Worm (Caenorhabditis elegans): ENCODE results near the gene irld-2.

irld-2 gene

DNA sequence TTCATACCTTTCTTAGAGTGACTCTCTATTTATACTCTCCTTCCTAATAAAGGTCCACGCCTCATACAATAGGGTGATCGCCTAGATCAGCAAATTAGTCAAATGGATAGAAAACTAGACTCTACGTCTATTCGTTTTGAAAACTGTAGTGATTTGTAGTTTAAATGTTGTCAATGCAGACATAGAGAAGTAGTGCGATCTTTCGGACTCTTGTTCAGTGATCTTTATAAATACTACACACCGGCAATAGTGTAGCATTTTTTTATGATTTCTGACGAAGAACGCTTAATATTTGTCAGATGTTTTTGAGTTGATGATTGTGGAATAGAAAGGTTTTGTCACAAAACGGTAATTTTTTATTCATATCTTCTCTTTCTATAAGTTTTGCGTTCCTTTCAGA, 16.4 kb upstream of the irld-2 start:
- TF ChIP-seq tbx-11 (GFP tag; IDR thresholded peaks at IDR 0.05) (no peak), ama-1 (optimal IDR thresholded peaks at IDR 0.05) (no peak), ets-7 (tag; optimal IDR thresholded peaks at IDR 0.05) (no peak), B0310.2 (tag; optimal IDR thresholded peaks at IDR 0.05) (no peak), sea-1 (GFP tag; conservative IDR thresholded peaks at IDR 0.05) (no peak), scrt-1 (GFP tag; IDR thresholded peaks at IDR 0.05) (no peak), flt-1 (GFP tag; IDR thresholded peaks at IDR 0.05) (no peak), hmg-4 (GFP tag; optimal IDR thresholded peaks at IDR 0.05) (no peak), F13C5.2 (tag; optimal IDR thresholded peaks at IDR 0.05) (no peak), ceh-13 (GFP tag; optimal IDR thresholded peaks at IDR 0.05) (no peak), tra-4 (tag; optimal IDR thresholded peaks at IDR 0.05) (no peak), tbx-37 (GFP tag; conservative IDR thresholded peaks at IDR 0.05) (no peak), ceh-36 (tag; optimal IDR thresholded peaks at IDR 0.05) (no peak), pes-1 (GFP tag; IDR thresholded peaks at IDR 0.05) (no peak)

DNA sequence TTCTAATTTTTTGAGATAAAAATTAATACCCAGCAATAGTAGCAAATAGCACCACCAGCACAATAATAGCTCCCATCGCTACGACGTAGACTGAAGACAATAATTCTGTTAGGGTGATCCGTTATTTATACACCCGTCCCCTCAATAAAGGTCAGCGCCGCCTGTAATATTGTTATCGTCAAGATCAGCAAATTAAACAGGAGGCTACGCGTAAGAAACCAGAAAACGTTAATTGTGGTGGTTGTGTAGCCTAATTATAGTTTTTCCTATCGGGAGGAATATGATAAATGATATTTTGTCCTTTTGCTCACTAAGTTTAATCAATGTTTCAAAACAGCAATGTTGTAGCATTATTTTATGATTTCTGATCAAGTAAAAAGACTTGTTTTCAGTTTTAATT, 14.7 kb upstream of the irld-2 start, which contains the start of the genes cyp-13B1 and C29F7.1:
Gene cyp-13B1 (minus strand): TSS at position 101 of the 400 bp plus-strand sequence.
Gene C29F7.1 (plus strand): TSS at position 394 of the 400 bp plus-strand sequence.
- TF ChIP-seq scrt-1 (GFP tag; IDR thresholded peaks at IDR 0.05) (no peak), aly-1 (tag; optimal IDR thresholded peaks at IDR 0.05) (no peak), hmg-4 (GFP tag; optimal IDR thresholded peaks at IDR 0.05) (no peak)

DNA sequence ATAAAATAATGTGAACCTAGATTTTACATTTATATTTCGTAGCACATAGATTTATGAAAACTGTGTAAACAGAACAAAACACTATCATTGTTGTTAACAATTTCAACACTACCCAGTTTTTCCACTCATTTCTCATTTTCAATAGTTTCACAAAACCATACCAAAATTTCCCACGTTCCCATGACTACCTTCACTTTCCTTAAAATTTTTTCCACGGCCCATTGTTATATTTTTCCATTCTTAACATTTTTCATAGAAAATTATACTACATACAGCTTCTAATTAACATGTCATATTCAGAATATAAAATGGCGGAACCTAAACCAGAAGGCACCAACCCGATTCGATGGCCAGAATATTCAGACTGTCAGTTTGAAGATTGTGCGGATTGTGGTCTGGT, 6.9 kb upstream of the irld-2 start, which contains the start of gene F02C12.1:
Gene F02C12.1 (plus strand): TSS at position 301 of the 400 bp plus-strand sequence.
- TF ChIP-seq ets-7 (tag; optimal IDR thresholded peaks at IDR 0.05) = no peak
- TF ChIP-seq tbx-37 (GFP tag; conservative IDR thresholded peaks at IDR 0.05) = no peak

DNA sequence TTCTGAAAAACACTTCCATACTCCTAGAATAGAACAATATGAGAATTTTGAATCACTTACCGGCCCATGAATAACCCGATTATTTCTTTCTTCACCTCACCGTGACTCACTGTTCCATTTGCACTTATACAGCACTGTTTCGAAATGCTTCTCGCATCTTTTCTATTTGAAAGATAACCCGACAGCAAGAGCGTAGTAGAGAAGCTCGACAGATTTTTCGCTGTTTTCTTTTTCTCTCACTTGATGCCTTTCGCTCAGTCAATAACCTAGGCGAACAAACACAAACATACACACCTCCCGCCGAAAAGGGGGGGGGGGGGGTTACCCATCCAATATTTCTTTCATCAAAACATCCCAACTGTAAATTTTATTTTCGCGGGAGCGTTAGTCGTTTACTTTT, 6.4 kb upstream of the irld-2 start:
- TF ChIP-seq ceh-36 (tag; optimal IDR thresholded peaks at IDR 0.05) (no peak), hmg-4 (GFP tag; optimal IDR thresholded peaks at IDR 0.05) (no peak), sea-1 (GFP tag; conservative IDR thresholded peaks at IDR 0.05) (no peak), B0310.2 (tag; optimal IDR thresholded peaks at IDR 0.05) (no peak), pes-1 (GFP tag; IDR thresholded peaks at IDR 0.05) (no peak), tbx-37 (GFP tag; conservative IDR thresholded peaks at IDR 0.05) (no peak), aly-1 (tag; optimal IDR thresholded peaks at IDR 0.05) (no peak), flt-1 (GFP tag; IDR thresholded peaks at IDR 0.05) (no peak), ama-1 (optimal IDR thresholded peaks at IDR 0.05) (no peak), ceh-13 (GFP tag; optimal IDR thresholded peaks at IDR 0.05) (no peak), tra-4 (tag; optimal IDR thresholded peaks at IDR 0.05) (no peak), tbx-11 (GFP tag; IDR thresholded peaks at IDR 0.05) (no peak), hnd-1 (tag; optimal IDR thresholded peaks at IDR 0.05) (no peak)

DNA sequence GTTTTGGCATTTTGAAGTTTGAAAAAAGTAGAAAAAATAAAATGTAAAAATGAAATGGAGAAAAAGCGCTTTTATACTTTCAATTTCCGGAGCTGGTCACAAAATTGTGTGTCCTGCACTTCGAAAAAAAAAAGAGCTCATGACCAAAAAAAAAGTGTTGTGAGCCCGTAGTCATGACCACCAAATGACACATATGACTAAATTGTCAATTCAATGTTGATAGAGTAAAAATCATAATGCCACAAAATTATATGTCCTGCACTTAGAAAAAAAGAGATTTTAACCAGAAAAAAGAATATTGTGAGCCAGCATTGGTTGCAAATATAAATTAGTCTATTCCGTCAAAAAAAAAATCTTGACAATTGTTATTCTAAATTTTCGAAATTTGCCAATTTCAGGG, 4.3 kb upstream of the irld-2 start, which contains the start of gene F02C12.2:
Gene F02C12.2 (minus strand): TSS at position 101 of the 400 bp plus-strand sequence.
- TF ChIP-seq sea-1 (GFP tag; conservative IDR thresholded peaks at IDR 0.05) (no peak), hmbx-1 (tag; optimal IDR thresholded peaks at IDR 0.05) (no peak), tbx-37 (GFP tag; conservative IDR thresholded peaks at IDR 0.05) (no peak), ets-7 (tag; optimal IDR thresholded peaks at IDR 0.05) (no peak), hnd-1 (tag; optimal IDR thresholded peaks at IDR 0.05) (no peak), pes-1 (GFP tag; IDR thresholded peaks at IDR 0.05) (no peak), aly-1 (tag; optimal IDR thresholded peaks at IDR 0.05) (no peak), hmg-4 (GFP tag; optimal IDR thresholded peaks at IDR 0.05) (no peak), ama-1 (optimal IDR thresholded peaks at IDR 0.05) (no peak), F13C5.2 (tag; optimal IDR thresholded peaks at IDR 0.05) (no peak), tra-4 (tag; optimal IDR thresholded peaks at IDR 0.05) (no peak), ceh-13 (GFP tag; optimal IDR thresholded peaks at IDR 0.05) (no peak)

DNA sequence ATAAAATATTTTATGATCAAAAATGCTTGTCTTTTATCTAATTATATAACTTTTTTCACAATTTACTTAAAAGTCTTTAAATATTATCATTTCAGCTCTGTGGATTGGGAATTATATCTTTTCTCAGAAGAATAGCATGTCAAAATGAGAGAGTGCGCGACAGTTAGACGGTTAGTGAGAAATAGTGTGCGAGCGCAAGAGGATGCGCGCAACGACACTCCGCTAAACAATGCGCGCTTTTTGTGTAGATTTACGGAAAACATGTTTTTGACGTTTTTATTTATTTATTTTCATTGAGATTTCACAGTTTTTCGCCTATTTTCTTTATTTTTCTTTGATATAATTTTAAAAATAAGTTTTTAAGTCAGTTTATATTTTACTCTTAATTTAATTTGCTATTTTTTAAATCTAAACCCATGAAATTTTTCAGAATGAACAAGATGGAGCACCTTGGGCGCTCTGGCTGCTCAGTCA, 1.7 kb upstream of the irld-2 start, which contains the start of gene F02C12.3:
Gene F02C12.3 (plus strand): TSS at position 424 of the 474 bp plus-strand sequence.
- TF ChIP-seq aly-1 (tag; optimal IDR thresholded peaks at IDR 0.05) (no peak), F13C5.2 (tag; optimal IDR thresholded peaks at IDR 0.05) (peak; percentile 6)

DNA sequence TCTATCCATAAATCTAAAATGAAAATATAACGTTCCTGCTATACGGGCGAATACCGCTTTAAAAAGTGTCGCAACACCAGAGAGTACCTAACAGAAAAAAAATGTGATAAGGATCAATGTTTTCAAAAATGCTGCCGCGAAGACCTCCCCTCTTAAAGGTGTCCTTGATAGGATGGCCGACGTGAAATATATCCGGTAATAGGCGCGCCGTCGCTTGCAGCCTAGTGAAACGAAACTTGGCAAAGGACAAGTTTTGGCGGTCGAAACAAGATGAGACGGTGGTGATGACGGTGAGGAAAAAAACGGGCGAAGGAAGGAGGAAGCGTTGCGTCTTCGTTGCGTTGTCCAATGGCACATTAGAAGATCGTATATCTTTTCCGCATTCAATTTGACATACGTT, 6.0 kb downstream of the irld-2 start:
- TF ChIP-seq pes-1 (GFP tag; IDR thresholded peaks at IDR 0.05) = no peak
- no peak for TF ChIP-seq aly-1 (tag; optimal IDR thresholded peaks at IDR 0.05)
- TF ChIP-seq flt-1 (GFP tag; IDR thresholded peaks at IDR 0.05) = no peak
- TF ChIP-seq ets-7 (tag; optimal IDR thresholded peaks at IDR 0.05) = no peak
- TF ChIP-seq tbx-37 (GFP tag; conservative IDR thresholded peaks at IDR 0.05) = no peak
- no peak for TF ChIP-seq hmg-4 (GFP tag; optimal IDR thresholded peaks at IDR 0.05)
- TF ChIP-seq ama-1 (optimal IDR thresholded peaks at IDR 0.05) = no peak
- no peak for TF ChIP-seq tra-4 (tag; optimal IDR thresholded peaks at IDR 0.05)
- no peak for TF ChIP-seq ceh-36 (tag; optimal IDR thresholded peaks at IDR 0.05)
- TF ChIP-seq scrt-1 (GFP tag; IDR thresholded peaks at IDR 0.05) = no peak
- no peak for TF ChIP-seq tbx-11 (GFP tag; IDR thresholded peaks at IDR 0.05)

DNA sequence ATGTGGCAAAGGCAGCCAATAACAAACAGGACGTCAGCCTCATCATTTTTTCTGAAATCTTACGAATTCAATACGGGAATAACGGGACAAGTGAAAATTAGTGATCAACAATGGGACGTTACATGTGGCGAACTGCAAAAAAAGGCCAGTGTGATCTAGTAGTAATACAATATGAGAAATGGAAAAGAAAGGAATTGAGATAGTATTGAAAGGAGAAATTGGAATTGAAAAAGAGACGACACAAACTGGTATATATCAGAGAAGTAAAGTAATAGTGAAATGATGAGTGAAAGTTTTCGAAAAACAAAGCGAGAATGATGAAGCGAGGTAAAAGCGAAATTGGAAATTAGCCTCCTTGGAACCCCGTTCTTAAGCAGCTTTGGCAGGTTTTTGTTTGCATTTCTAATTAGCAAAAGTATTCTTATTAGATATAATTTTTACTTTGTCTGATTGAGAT, 7.3 kb downstream of the irld-2 start, which contains the start of gene C49F8.3:
Gene C49F8.3 (minus strand): TSS at position 51 of the 457 bp plus-strand sequence.
- TF ChIP-seq tra-4 (tag; optimal IDR thresholded peaks at IDR 0.05) (no peak), hmg-4 (GFP tag; optimal IDR thresholded peaks at IDR 0.05) (no peak), B0310.2 (tag; optimal IDR thresholded peaks at IDR 0.05) (no peak), scrt-1 (GFP tag; IDR thresholded peaks at IDR 0.05) (no peak), pes-1 (GFP tag; IDR thresholded peaks at IDR 0.05) (no peak), ceh-36 (tag; optimal IDR thresholded peaks at IDR 0.05) (no peak), hnd-1 (tag; optimal IDR thresholded peaks at IDR 0.05) (no peak), hmbx-1 (tag; optimal IDR thresholded peaks at IDR 0.05) (no peak), aly-1 (tag; optimal IDR thresholded peaks at IDR 0.05) (no peak), flt-1 (GFP tag; IDR thresholded peaks at IDR 0.05) (no peak)
